Worm (Caenorhabditis elegans) whole organism, L1 larva: ENCODE data around the gene C24A3.2.

Source experiments
- C16A3.4 ChIP-seq: fragments of 150-350 bp; optimal IDR thresholded peaks from 2 replicates; lab custom pipeline; 2014; ENCODE audit warnings: missing biosample characterization, missing genetic modification characterization
- C34B4.2 ChIP-seq: sonication (generic microtip); optimal IDR thresholded peaks from 2 replicates; lab custom pipeline; 2017; ENCODE audit warnings: mild to moderate bottlenecking, missing genetic modification characterization, missing compliant biosample characterization
- aha-1 ChIP-seq: fragments of 150-350 bp; optimal IDR thresholded peaks from 2 replicates; lab custom pipeline; 2014; ENCODE audit warnings: missing biosample characterization, missing genetic modification characterization
- aly-2 ChIP-seq: fragments of 150-350 bp; optimal IDR thresholded peaks from 2 replicates; lab custom pipeline; 2014; ENCODE audit warnings: missing biosample characterization, missing genetic modification characterization
- ama-1 ChIP-seq: fragments of 150-350 bp; optimal IDR thresholded peaks from 2 replicates; lab custom pipeline; 2014
- ceh-63 ChIP-seq: fragments of 200-800 bp; sonication (Bioruptor generic); optimal IDR thresholded peaks from 2 replicates; lab custom pipeline; 2018; ENCODE audit warnings: mild to moderate bottlenecking, missing genetic modification characterization, missing compliant biosample characterization
- ceh-8 ChIP-seq: fragments of 200-800 bp; sonication (Bioruptor generic); optimal IDR thresholded peaks from 2 replicates; lab custom pipeline; 2018; ENCODE audit warnings: mild to moderate bottlenecking, missing genetic modification characterization, moderate library complexity, missing compliant biosample characterization
- ceh-88 ChIP-seq: fragments of 200-800 bp; sonication (Bioruptor generic); IDR thresholded peaks from 2 replicates; pipeline ENCODE4 v1.3.6; 2022; ENCODE audit warnings: missing genetic modification characterization, missing compliant biosample characterization
- ceh-90 ChIP-seq: sonication (generic microtip); optimal IDR thresholded peaks from 2 replicates; lab custom pipeline; 2016; ENCODE audit warnings: missing genetic modification characterization, missing compliant biosample characterization
- ces-1 ChIP-seq: fragments of 150-350 bp; optimal IDR thresholded peaks from 2 replicates; lab custom pipeline; 2014; ENCODE audit warnings: missing biosample characterization, missing genetic modification reagents, missing genetic modification characterization
- dpl-1 ChIP-seq, 3 experiments: fragments of 150-350 bp in 2 of 3; sonication (generic microtip) in 1 of 3; optimal IDR thresholded peaks; 2 replicates each; lab custom pipeline; 2014 to 2017; ENCODE audit warnings: missing biosample characterization in 3 of 3, missing genetic modification characterization in 3 of 3, missing genetic modification reagents in 3 of 3
- dsc-1 ChIP-seq: sonication (generic microtip); optimal IDR thresholded peaks from 2 replicates; lab custom pipeline; 2016; ENCODE audit warnings: mild to moderate bottlenecking, missing genetic modification characterization, missing compliant biosample characterization
- efl-1 ChIP-seq, 4 experiments: fragments of 150-350 bp; optimal IDR thresholded peaks in 3 of 4; peaks in 1 of 4; 1 replicate in 1 of 4; 2 replicates in 3 of 4; lab custom pipeline; 2014; ENCODE audit warnings: missing biosample characterization in 2 of 4, missing genetic modification characterization in 2 of 4, missing genetic modification reagents in 2 of 4
- efl-3 ChIP-seq: fragments of 200-800 bp; sonication (Bioruptor generic); optimal IDR thresholded peaks from 2 replicates; lab custom pipeline; 2018; ENCODE audit warnings: mild to moderate bottlenecking, missing genetic modification characterization, missing compliant biosample characterization
- egl-13 ChIP-seq: sonication (generic microtip); optimal IDR thresholded peaks from 2 replicates; lab custom pipeline; 2016; ENCODE audit warnings: missing genotype, missing genetic modification reagents, missing genetic modification characterization, missing compliant biosample characterization
- egl-27 ChIP-seq, 2 experiments: fragments of 150-350 bp in 1 of 2; sonication (generic microtip); optimal IDR thresholded peaks; 3 replicates each; lab custom pipeline; 2017 to 2018; ENCODE audit warnings: missing biosample characterization in 2 of 2, missing genetic modification characterization in 2 of 2, missing genetic modification reagents in 2 of 2
- fkh-8 ChIP-seq: sonication (generic microtip); optimal IDR thresholded peaks from 2 replicates; lab custom pipeline; 2016; ENCODE audit warnings: mild to moderate bottlenecking, missing genetic modification characterization, missing compliant biosample characterization
- grh-1 ChIP-seq: fragments of 200-800 bp; sonication (Bioruptor generic); IDR thresholded peaks from 2 replicates; pipeline ENCODE4 v1.3.6; 2022; ENCODE audit warnings: missing genetic modification reagents, missing genetic modification characterization, missing compliant biosample characterization
- lin-14 ChIP-seq: fragments of 200-800 bp; sonication (Bioruptor generic); optimal IDR thresholded peaks from 2 replicates; lab custom pipeline; 2018; ENCODE audit warnings: mild to moderate bottlenecking, missing genetic modification characterization, moderate library complexity, missing compliant biosample characterization
- lin-15B ChIP-seq: fragments of 150-350 bp; sonication (generic microtip); optimal IDR thresholded peaks from 3 replicates; lab custom pipeline; 2014; ENCODE audit warnings: missing biosample characterization, missing genetic modification characterization
- lsy-2 ChIP-seq, 2 experiments: fragments of 150-350 bp; optimal IDR thresholded peaks; 2 replicates each; lab custom pipeline; 2014; ENCODE audit warnings: missing biosample characterization in 2 of 2, missing genetic modification characterization in 2 of 2
- mdl-1 ChIP-seq, 2 experiments: fragments of 150-350 bp; optimal IDR thresholded peaks; 2 replicates each; lab custom pipeline; 2014 to 2017; ENCODE audit warnings: missing biosample characterization in 2 of 2, missing genetic modification characterization in 2 of 2, inconsistent platforms in 1 of 2
- mef-2 ChIP-seq: fragments of 150-350 bp; optimal IDR thresholded peaks from 2 replicates; lab custom pipeline; 2014; ENCODE audit warnings: missing biosample characterization, missing genetic modification characterization
- mep-1 ChIP-seq: fragments of 150-350 bp; optimal IDR thresholded peaks from 2 replicates; lab custom pipeline; 2014; ENCODE audit warnings: missing biosample characterization, missing genetic modification characterization
- nhr-12 ChIP-seq: sonication (generic microtip); optimal IDR thresholded peaks from 2 replicates; lab custom pipeline; 2017; ENCODE audit warnings: missing biosample characterization, missing genetic modification characterization
- nhr-28 ChIP-seq: fragments of 150-350 bp; optimal IDR thresholded peaks from 2 replicates; lab custom pipeline; 2014; ENCODE audit warnings: missing biosample characterization, missing genetic modification characterization
- nhr-47 ChIP-seq: sonication (generic microtip); optimal IDR thresholded peaks from 2 replicates; lab custom pipeline; 2016; ENCODE audit warnings: mild to moderate bottlenecking, missing genetic modification characterization, moderate library complexity, missing compliant biosample characterization
- nhr-71 ChIP-seq: sonication (generic microtip); optimal IDR thresholded peaks from 2 replicates; lab custom pipeline; 2016; ENCODE audit warnings: mild to moderate bottlenecking, missing genetic modification characterization, moderate library complexity, missing compliant biosample characterization
- nhr-76 ChIP-seq: sonication (generic microtip); optimal IDR thresholded peaks from 2 replicates; lab custom pipeline; 2017; ENCODE audit warnings: missing biosample characterization, missing genetic modification characterization
- nhr-84 ChIP-seq: sonication (generic microtip); optimal IDR thresholded peaks from 2 replicates; lab custom pipeline; 2017; ENCODE audit warnings: missing biosample characterization, missing genetic modification characterization
- nhr-85 ChIP-seq: sonication (generic microtip); peaks from one replicate; lab custom pipeline; 2016; ENCODE audit warnings: missing genetic modification characterization, inconsistent platforms, missing compliant biosample characterization
- nhr-90 ChIP-seq: sonication (generic microtip); optimal IDR thresholded peaks from 2 replicates; lab custom pipeline; 2016; ENCODE audit warnings: mild to moderate bottlenecking, missing genetic modification characterization, missing compliant biosample characterization; ENCODE audit not compliant: poor library complexity
- sox-4 ChIP-seq: sonication (generic microtip); optimal IDR thresholded peaks from 2 replicates; lab custom pipeline; 2016; ENCODE audit warnings: missing genetic modification characterization, missing compliant biosample characterization
- sptf-1 ChIP-seq: fragments of 150-350 bp; optimal IDR thresholded peaks from 2 replicates; lab custom pipeline; 2014; ENCODE audit warnings: missing biosample characterization, missing genetic modification characterization
- swsn-7 ChIP-seq: sonication (generic microtip); optimal IDR thresholded peaks from 2 replicates; lab custom pipeline; 2016; ENCODE audit warnings: missing genetic modification characterization, missing compliant biosample characterization
- tbx-2 ChIP-seq: sonication (generic microtip); optimal IDR thresholded peaks from 2 replicates; lab custom pipeline; 2016; ENCODE audit warnings: missing genetic modification characterization, missing compliant biosample characterization
- xbp-1 ChIP-seq: sonication (generic microtip); optimal IDR thresholded peaks from 2 replicates; lab custom pipeline; 2016; ENCODE audit warnings: missing genetic modification characterization, missing compliant biosample characterization
- ztf-11 ChIP-seq, 2 experiments: sonication (generic microtip); optimal IDR thresholded peaks; 2 replicates each; lab custom pipeline; 2016 to 2017; ENCODE audit warnings: missing genetic modification characterization in 2 of 2, missing biosample characterization in 1 of 2, missing compliant biosample characterization in 1 of 2

Gene C24A3.2

DNA sequence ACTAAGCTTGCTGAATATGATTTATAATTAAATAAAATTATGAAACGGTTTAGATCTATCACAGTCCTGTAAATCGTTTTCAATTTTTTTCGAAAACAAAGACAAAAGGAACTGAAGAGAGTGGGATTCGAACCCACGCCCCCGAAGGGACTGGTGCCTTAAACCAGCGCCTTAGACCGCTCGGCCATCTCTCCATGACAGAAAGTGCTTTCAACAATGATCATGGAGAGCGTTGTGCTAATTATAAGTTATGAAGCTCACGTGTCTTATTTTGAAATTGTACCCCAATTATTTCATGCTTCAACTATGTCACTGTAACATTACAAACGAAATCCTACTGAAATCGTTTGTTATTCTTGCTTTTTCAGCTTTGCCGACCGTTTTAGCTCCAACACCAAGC, 41.5 kb upstream of the C24A3.2 start:
- TF ChIP-seq mef-2 (tag; lab: Kevin White, UChicago): no peak
- no peak for TF ChIP-seq ceh-88
- TF ChIP-seq ceh-90 (tag; lab: Kevin White, UChicago): no peak
- TF ChIP-seq C34B4.2 (tag; lab: Kevin White, UChicago): no peak
- TF ChIP-seq ceh-63 (GFP tag; lab: Kevin White, UChicago): no peak

- TF ChIP-seq nhr-47 (tag; lab: Kevin White, UChicago): peak; percentile 51
- peak; percentile 51 for TF ChIP-seq dsc-1 (tag; lab: Kevin White, UChicago)
- peak; percentile 22 for TF ChIP-seq nhr-71 (tag; lab: Kevin White, UChicago)
- no peak for TF ChIP-seq grh-1
- TF ChIP-seq sptf-1 (tag; lab: Kevin White, UChicago): no peak
- TF ChIP-seq fkh-8 (tag; lab: Kevin White, UChicago): peak; percentile 57
- peak; percentile 12 for TF ChIP-seq egl-13 (tag; lab: Kevin White, UChicago)
- TF ChIP-seq, all 84 proteins: peak for 5
These were observed 39.3 kb upstream of the C24A3.2 start for ce11 chrX:8957974-8958373.

ce11 chrX:8961120-8961834, 36.0 kb upstream of the C24A3.2 start, which contains the start of gene aexr-3:
Gene aexr-3, minus strand, starts transcription at chrX:8961170.
- TF ChIP-seq lsy-2 (tag; optimal IDR thresholded peaks at IDR 0.05; lab: Kevin White, UChicago) (no peak), nhr-12 (tag; lab: Kevin White, UChicago) (no peak), efl-3 (GFP tag; lab: Kevin White, UChicago) (no peak), nhr-90 (tag; lab: Kevin White, UChicago) (no peak), xbp-1 (tag; lab: Kevin White, UChicago) (no peak), nhr-47 (tag; lab: Kevin White, UChicago) (peak; percentile 55), tbx-2 (tag; lab: Kevin White, UChicago) (no peak), lin-15B (tag; lab: Kevin White, UChicago) (no peak), ceh-90 (tag; lab: Kevin White, UChicago) (no peak), efl-1 (optimal IDR thresholded peaks at IDR 0.05; lab: Kevin White, UChicago) (no peak), efl-1 (GFP tag; optimal IDR thresholded peaks at IDR 0.05 in 1 of 2; lab: Kevin White, UChicago) (no peak), lin-14 (no peak), nhr-84 (no peak), aly-2 (tag; lab: Kevin White, UChicago) (no peak), nhr-85 (tag; lab: Kevin White, UChicago) (no peak), mdl-1 (tag; optimal IDR thresholded peaks at IDR 0.05; lab: Kevin White, UChicago) (no peak), ceh-8 (GFP tag; lab: Kevin White, UChicago) (no peak), C16A3.4 (no peak), fkh-8 (tag; lab: Kevin White, UChicago) (peak; percentile 85), nhr-28 (tag; lab: Kevin White, UChicago) (no peak), dsc-1 (tag; lab: Kevin White, UChicago) (peak; percentile 94), aha-1 (tag; lab: Kevin White, UChicago) (no peak), egl-27 (tag; optimal IDR thresholded peaks at IDR 0.05; lab: Kevin White, UChicago) (no peak), nhr-76 (tag; lab: Kevin White, UChicago) (no peak), nhr-71 (tag; lab: Kevin White, UChicago) (peak; percentile 69), swsn-7 (peak; percentile 8), sox-4 (tag; lab: Kevin White, UChicago) (peak; percentile 59), mep-1 (tag; lab: Kevin White, UChicago) (no peak), ceh-88 (no peak), ces-1 (no peak), ztf-11 (tag; optimal IDR thresholded peaks at IDR 0.05; lab: Kevin White, UChicago) (no peak), dpl-1 (GFP tag; optimal IDR thresholded peaks at IDR 0.05; lab: Kevin White, UChicago) (no peak), ama-1 (lab: Kevin White, UChicago) (no peak)
- TF ChIP-seq, all 84 proteins: peak for 6
